Worm (Caenorhabditis elegans) whole organism, late embryonic: ENCODE data around the gene Y62E10A.20.
A peak's percentile ranks its signal among the peaks of the same experiment; 100 is the strongest.

ENCODE experiments used
- C38D4.7 ChIP-seq: fragments of 200-800 bp; sonication (Bioruptor generic); optimal IDR thresholded peaks from 2 replicates; lab custom pipeline; 2018; ENCODE audit warnings: mild to moderate bottlenecking, missing genetic modification characterization, moderate library complexity, missing compliant biosample characterization
- F13H6.1 ChIP-seq: sonication (generic microtip); optimal IDR thresholded peaks from 2 replicates; lab custom pipeline; 2016; ENCODE audit warnings: missing genetic modification characterization, missing compliant biosample characterization
- K09A11.1 ChIP-seq: sonication (generic microtip); optimal IDR thresholded peaks from 2 replicates; lab custom pipeline; 2017; ENCODE audit warnings: antibody characterized with exemption, mild to moderate bottlenecking, missing genetic modification characterization, missing compliant biosample characterization; ENCODE audit not compliant: insufficient read depth
- T23F11.4 ChIP-seq: fragments of 200-800 bp; sonication (Bioruptor generic); optimal IDR thresholded peaks from 2 replicates; lab custom pipeline; 2018; ENCODE audit warnings: mild to moderate bottlenecking, missing genetic modification characterization, missing compliant biosample characterization
- Y22D7AL.16 ChIP-seq: sonication (generic microtip); optimal IDR thresholded peaks from 2 replicates; lab custom pipeline; 2016; ENCODE audit warnings: missing genetic modification characterization, missing compliant biosample characterization
- ceh-18 ChIP-seq: sonication (generic microtip); optimal IDR thresholded peaks from 2 replicates; lab custom pipeline; 2016; ENCODE audit warnings: missing genetic modification characterization, missing compliant biosample characterization
- ceh-2 ChIP-seq: sonication (generic microtip); optimal IDR thresholded peaks from 2 replicates; lab custom pipeline; 2016; ENCODE audit warnings: missing genotype, missing genetic modification characterization, missing compliant biosample characterization
- ceh-24 ChIP-seq: sonication (generic microtip); optimal IDR thresholded peaks from 2 replicates; lab custom pipeline; 2016; ENCODE audit warnings: mild to moderate bottlenecking, missing genetic modification characterization, missing compliant biosample characterization
- ceh-30 ChIP-seq: fragments of 150-350 bp; optimal IDR thresholded peaks from 2 replicates; lab custom pipeline; 2014; ENCODE audit warnings: missing biosample characterization, missing genetic modification characterization
- ceh-31 ChIP-seq: sonication (generic microtip); optimal IDR thresholded peaks from 2 replicates; lab custom pipeline; 2016; ENCODE audit warnings: missing genetic modification characterization, missing compliant biosample characterization
- ceh-45 ChIP-seq: fragments of 200-800 bp; sonication (Bioruptor generic); IDR thresholded peaks from 2 replicates; pipeline ENCODE4 v1.3.6; 2022; ENCODE audit warnings: missing genetic modification reagents, missing genetic modification characterization, missing compliant biosample characterization
- ceh-48 ChIP-seq: sonication (generic microtip); optimal IDR thresholded peaks from 2 replicates; lab custom pipeline; 2016; ENCODE audit warnings: missing genetic modification characterization, inconsistent platforms, missing compliant biosample characterization
- ets-4 ChIP-seq: sonication (generic microtip); optimal IDR thresholded peaks from 2 replicates; lab custom pipeline; 2016; ENCODE audit warnings: missing genetic modification characterization, missing compliant biosample characterization
- eyg-1 ChIP-seq: sonication (generic microtip); optimal IDR thresholded peaks from 2 replicates; lab custom pipeline; 2016; ENCODE audit warnings: missing genotype, missing genetic modification characterization, missing compliant biosample characterization
- fax-1 ChIP-seq: sonication (generic microtip); optimal IDR thresholded peaks from 2 replicates; lab custom pipeline; 2016; ENCODE audit warnings: missing genotype, missing genetic modification characterization, missing compliant biosample characterization
- gmeb-2 ChIP-seq: sonication (generic microtip); optimal IDR thresholded peaks from 2 replicates; lab custom pipeline; 2016; ENCODE audit warnings: missing genetic modification characterization, inconsistent platforms, missing compliant biosample characterization
- hlh-15 ChIP-seq: sonication (generic microtip); optimal IDR thresholded peaks from 2 replicates; lab custom pipeline; 2016; ENCODE audit warnings: missing genetic modification characterization, missing compliant biosample characterization
- hlh-30 ChIP-seq: sonication (generic microtip); optimal IDR thresholded peaks from 2 replicates; lab custom pipeline; 2017; ENCODE audit warnings: antibody characterized with exemption, missing genetic modification characterization, missing compliant biosample characterization; ENCODE audit not compliant: insufficient read depth
- hlh-6 ChIP-seq: sonication (generic microtip); optimal IDR thresholded peaks from 2 replicates; lab custom pipeline; 2016; ENCODE audit warnings: missing genotype, missing genetic modification characterization, missing compliant biosample characterization
- hlh-8 ChIP-seq: sonication (generic microtip); optimal IDR thresholded peaks from 2 replicates; lab custom pipeline; 2016; ENCODE audit warnings: missing genotype, missing genetic modification characterization, missing compliant biosample characterization
- madf-2 ChIP-seq: sonication (generic microtip); optimal IDR thresholded peaks from 2 replicates; lab custom pipeline; 2017; ENCODE audit warnings: missing genetic modification characterization, missing compliant biosample characterization
- mec-3 ChIP-seq: sonication (generic microtip); optimal IDR thresholded peaks from 2 replicates; lab custom pipeline; 2016; ENCODE audit warnings: borderline replicate concordance, missing genetic modification characterization, missing compliant biosample characterization
- nfya-1 ChIP-seq: sonication (generic microtip); optimal IDR thresholded peaks from 2 replicates; lab custom pipeline; 2017; ENCODE audit warnings: missing genetic modification characterization, mild to moderate bottlenecking, missing compliant biosample characterization, antibody characterized with exemption, moderate library complexity
- nhr-11 ChIP-seq: fragments of 150-350 bp; optimal IDR thresholded peaks from 2 replicates; lab custom pipeline; 2014; ENCODE audit warnings: missing biosample characterization, missing genetic modification characterization
- npax-4 ChIP-seq: sonication (generic microtip); optimal IDR thresholded peaks from 2 replicates; lab custom pipeline; 2016; ENCODE audit warnings: missing genetic modification characterization, missing compliant biosample characterization
- pag-3 ChIP-seq: sonication (generic microtip); optimal IDR thresholded peaks from 2 replicates; lab custom pipeline; 2016; ENCODE audit warnings: missing compliant biosample characterization, missing genetic modification characterization, borderline replicate concordance
- pha-2 ChIP-seq: sonication (generic microtip); optimal IDR thresholded peaks from 2 replicates; lab custom pipeline; 2017; ENCODE audit warnings: mild to moderate bottlenecking, missing genetic modification characterization, missing compliant biosample characterization
- pha-4 ChIP-seq: fragments of 150-350 bp; optimal IDR thresholded peaks from 2 replicates; lab custom pipeline; 2018; ENCODE audit warnings: missing biosample characterization, missing genetic modification reagents, missing genetic modification characterization
- pqm-1 ChIP-seq: sonication (generic microtip); optimal IDR thresholded peaks from 2 replicates; lab custom pipeline; 2016; ENCODE audit warnings: missing genetic modification characterization, missing compliant biosample characterization
- pros-1 ChIP-seq: fragments of 150-350 bp; optimal IDR thresholded peaks from 2 replicates; lab custom pipeline; 2014; ENCODE audit warnings: missing biosample characterization, missing genetic modification reagents, missing genetic modification characterization
- ref-2 ChIP-seq: sonication (generic microtip); optimal IDR thresholded peaks from 2 replicates; lab custom pipeline; 2016; ENCODE audit warnings: missing genetic modification characterization, missing compliant biosample characterization
- rnt-1 ChIP-seq: sonication (generic microtip); optimal IDR thresholded peaks from 2 replicates; lab custom pipeline; 2016; ENCODE audit warnings: missing genetic modification characterization, missing compliant biosample characterization
- sox-2 ChIP-seq: fragments of 200-800 bp; sonication (Bioruptor generic); IDR thresholded peaks from 2 replicates; pipeline ENCODE4 v1.3.6; 2022; ENCODE audit warnings: missing genetic modification reagents, missing genetic modification characterization, missing compliant biosample characterization
- tbx-2 ChIP-seq: sonication (generic microtip); optimal IDR thresholded peaks from 2 replicates; lab custom pipeline; 2016; ENCODE audit warnings: missing genetic modification characterization, missing compliant biosample characterization
- ttx-3 ChIP-seq: sonication (generic microtip); optimal IDR thresholded peaks from 2 replicates; lab custom pipeline; 2016; ENCODE audit warnings: missing genetic modification reagents, missing genetic modification characterization, missing compliant biosample characterization
- unc-42 ChIP-seq: sonication (generic microtip); optimal IDR thresholded peaks from 2 replicates; lab custom pipeline; 2016; ENCODE audit warnings: missing genotype, missing genetic modification characterization, missing compliant biosample characterization
- unc-55 ChIP-seq: sonication (generic microtip); optimal IDR thresholded peaks from 2 replicates; lab custom pipeline; 2017; ENCODE audit warnings: missing biosample characterization, missing genetic modification reagents, missing genetic modification characterization
- zip-5 ChIP-seq: sonication (generic microtip); optimal IDR thresholded peaks from 2 replicates; lab custom pipeline; 2016; ENCODE audit warnings: missing genetic modification characterization, missing compliant biosample characterization

Y62E10A.20 gene

ce11 chrIV:13386903-13387302 is 1.0 kb upstream of the Y62E10A.20 start, which contains the start of gene lsm-3:
Gene lsm-3, plus strand, starts transcription at chrIV:13387203.
- TF ChIP-seq hlh-30 (tag; lab: Kevin White, UChicago) (no peak), ref-2 (tag; lab: Kevin White, UChicago) (no peak), F13H6.1 (tag; lab: Kevin White, UChicago) (no peak), ceh-45 (GFP tag; lab: Robert Waterston, UW) (no peak), gmeb-2 (no peak), pha-2 (tag; lab: Kevin White, UChicago) (no peak), ceh-30 (tag; lab: Kevin White, UChicago) (no peak), ceh-31 (tag; lab: Kevin White, UChicago) (no peak)
- TF ChIP-seq, all 69 proteins: peak for 0

DNA sequence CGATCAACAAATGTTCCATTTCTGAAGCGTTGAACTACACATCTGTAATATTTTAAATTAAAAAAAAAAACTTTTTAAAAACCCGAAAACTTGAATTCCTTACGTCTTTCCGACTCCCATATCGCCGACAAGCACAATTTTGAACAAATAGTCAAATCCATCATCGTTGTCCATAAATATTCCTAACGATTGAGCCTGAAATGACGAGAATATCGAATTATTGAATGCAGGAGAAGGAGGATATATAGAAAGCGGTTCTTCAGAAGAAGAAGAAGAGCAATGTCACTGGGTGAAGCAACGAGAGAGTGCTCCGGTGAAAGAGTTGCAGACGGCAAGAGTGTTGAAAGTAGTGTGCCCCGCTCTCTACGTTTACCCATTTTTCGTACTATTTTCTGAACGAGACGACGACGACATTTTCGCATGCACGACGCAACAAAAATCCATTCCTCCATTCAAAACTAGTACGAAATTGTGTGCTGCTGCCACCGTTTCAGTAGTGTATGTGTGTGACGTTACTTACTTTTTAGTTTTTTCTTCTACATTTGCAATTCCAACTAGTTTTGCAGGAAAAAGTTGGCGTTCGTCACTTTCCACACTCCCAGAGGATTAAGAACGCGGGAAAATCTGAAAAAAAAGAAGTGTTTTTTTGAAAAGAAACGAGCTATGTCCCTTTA is 2.0 kb downstream of the Y62E10A.20 start, which contains the start of gene rab-19:
Gene rab-19 (minus strand): TSS at position 624 of the 674 bp plus-strand sequence.
- TF ChIP-seq eyg-1 (tag; lab: Kevin White, UChicago), result no peak
- no peak for TF ChIP-seq T23F11.4 (GFP tag; lab: Kevin White, UChicago)
- TF ChIP-seq unc-42 (tag; lab: Kevin White, UChicago), result peak; percentile 71
- peak; percentile 28 for TF ChIP-seq ceh-31 (tag; lab: Kevin White, UChicago)
- TF ChIP-seq tbx-2, result no peak
- TF ChIP-seq ceh-48 (tag; lab: Kevin White, UChicago), result peak; percentile 72
- no peak for TF ChIP-seq nfya-1 (tag; lab: Kevin White, UChicago)
- TF ChIP-seq K09A11.1 (tag; lab: Kevin White, UChicago), result no peak
- TF ChIP-seq, all 69 proteins: peak for 3

DNA sequence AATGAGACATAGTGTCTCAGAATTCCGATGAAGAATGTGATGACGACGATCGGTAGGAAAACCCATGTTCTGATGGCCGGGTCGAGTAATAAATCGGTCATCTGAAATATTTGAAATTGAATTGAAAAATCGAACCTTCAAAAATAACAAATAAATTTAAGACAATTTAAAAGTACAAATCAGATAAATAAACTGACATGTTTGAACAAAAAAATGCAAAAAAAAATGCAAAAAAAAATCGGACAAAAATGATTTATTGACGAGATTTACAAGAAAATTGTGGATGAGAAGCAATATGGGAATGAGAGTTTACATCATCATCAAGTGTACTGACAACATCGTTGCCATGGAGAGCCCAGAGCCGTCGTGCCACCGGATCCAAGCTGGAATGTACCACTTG is 4.1 kb downstream of the Y62E10A.20 start, which contains the start of gene emc-3:
Gene emc-3 (minus strand): TSS at position 101 of the 400 bp plus-strand sequence.
- TF ChIP-seq unc-55 (GFP tag; lab: Kevin White, UChicago), result no peak
- TF ChIP-seq Y22D7AL.16, result no peak
- no peak for TF ChIP-seq pros-1 (tag; lab: Kevin White, UChicago)
- TF ChIP-seq hlh-6 (tag; lab: Kevin White, UChicago), result no peak
- TF ChIP-seq pag-3 (tag; lab: Kevin White, UChicago), result no peak
- no peak for TF ChIP-seq pqm-1
- TF ChIP-seq eyg-1 (tag; lab: Kevin White, UChicago), result no peak
- TF ChIP-seq npax-4 (tag; lab: Kevin White, UChicago), result no peak
- no peak for TF ChIP-seq ttx-3 (tag; lab: Kevin White, UChicago)
- no peak for TF ChIP-seq hlh-15 (tag; lab: Kevin White, UChicago)
- no peak for TF ChIP-seq gmeb-2
- TF ChIP-seq mec-3 (tag; lab: Kevin White, UChicago), result no peak
- TF ChIP-seq ets-4 (tag; lab: Kevin White, UChicago), result no peak
- no peak for TF ChIP-seq pha-2 (tag; lab: Kevin White, UChicago)
- no peak for TF ChIP-seq madf-2
- TF ChIP-seq nhr-11 (tag; lab: Kevin White, UChicago), result no peak
- TF ChIP-seq ceh-2 (tag; lab: Kevin White, UChicago), result no peak
- TF ChIP-seq fax-1, result no peak
- TF ChIP-seq ceh-24 (tag; lab: Kevin White, UChicago), result no peak
- no peak for TF ChIP-seq ref-2 (tag; lab: Kevin White, UChicago)
- TF ChIP-seq, all 69 proteins: peak for 0

DNA sequence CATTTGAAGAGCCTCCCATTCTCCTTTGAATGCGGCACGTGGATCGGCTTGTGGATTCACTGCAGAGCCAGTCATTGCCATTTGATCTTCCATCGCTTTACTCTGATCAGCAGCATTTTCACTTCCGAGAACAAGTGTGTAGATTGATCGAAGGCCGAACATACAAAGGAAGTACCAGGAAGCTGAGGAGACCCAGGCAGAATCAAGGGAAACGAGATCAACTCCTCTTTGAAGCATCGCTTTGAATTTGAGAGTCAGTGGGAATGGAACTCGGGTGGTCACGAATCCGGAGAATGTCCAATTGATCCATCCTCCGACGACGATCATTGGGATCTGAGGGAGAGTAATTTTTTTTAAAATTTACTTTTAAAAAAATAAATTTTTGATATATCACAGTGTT is 5.4 kb downstream of the Y62E10A.20 start:
- TF ChIP-seq pha-4 (tag; lab: Kevin White, UChicago) (no peak), rnt-1 (tag; lab: Kevin White, UChicago) (no peak), ceh-31 (tag; lab: Kevin White, UChicago) (no peak), hlh-15 (tag; lab: Kevin White, UChicago) (no peak), ceh-18 (tag; lab: Kevin White, UChicago) (no peak), hlh-8 (no peak), zip-5 (no peak), K09A11.1 (tag; lab: Kevin White, UChicago) (no peak), C38D4.7 (GFP tag; lab: Kevin White, UChicago) (no peak), sox-2 (GFP tag; lab: Robert Waterston, UW) (no peak)
- TF ChIP-seq, all 69 proteins: peak for 0
